Worm (Caenorhabditis elegans): ENCODE measurements around the gene E01G4.5.

Gene E01G4.5

DNA sequence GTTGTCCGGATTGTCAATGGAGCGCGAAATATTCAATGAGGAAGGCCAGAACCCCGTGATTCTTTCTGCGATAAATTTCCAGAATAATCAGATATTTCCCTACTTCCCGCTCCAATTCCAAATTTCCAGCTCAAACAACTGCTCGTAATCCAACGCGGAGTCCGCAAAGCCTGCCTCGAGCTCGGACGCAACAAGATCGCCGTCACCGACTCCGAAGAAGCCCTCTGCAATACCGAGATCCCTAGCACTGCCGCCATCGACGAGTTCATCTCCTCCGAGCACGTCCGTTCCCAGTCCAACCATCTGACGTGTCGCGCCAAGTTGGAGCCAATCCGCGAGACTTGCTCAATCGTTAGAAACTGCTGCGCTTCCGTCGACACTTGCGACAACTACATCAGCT is 12.9 kb downstream of the E01G4.5 start:
- no peak for TF ChIP-seq tbx-8 (GFP tag; optimal IDR thresholded peaks at IDR 0.05)
- TF ChIP-seq blmp-1 (tag; optimal IDR thresholded peaks at IDR 0.05): no peak
- no peak for TF ChIP-seq mls-2 (tag; optimal IDR thresholded peaks at IDR 0.05)
- TF ChIP-seq nhr-76 (tag; optimal IDR thresholded peaks at IDR 0.05): no peak
- TF ChIP-seq ceh-83 (GFP tag; optimal IDR thresholded peaks at IDR 0.05): no peak
- no peak for TF ChIP-seq bed-3 (GFP tag; optimal IDR thresholded peaks at IDR 0.05)
- no peak for TF ChIP-seq ham-2 (GFP tag; optimal IDR thresholded peaks at IDR 0.05)
- TF ChIP-seq ces-1 (GFP tag; optimal IDR thresholded peaks at IDR 0.05): no peak
- TF ChIP-seq M03D4.4 (tag; optimal IDR thresholded peaks at IDR 0.05): no peak
- no peak for TF ChIP-seq nhr-237 (tag; optimal IDR thresholded peaks at IDR 0.05)
- TF ChIP-seq sptf-1 (tag; optimal IDR thresholded peaks at IDR 0.05): no peak
- TF ChIP-seq sem-2 (GFP tag; optimal IDR thresholded peaks at IDR 0.05): no peak
- TF ChIP-seq unc-62 (GFP tag; optimal IDR thresholded peaks at IDR 0.05): no peak

DNA sequence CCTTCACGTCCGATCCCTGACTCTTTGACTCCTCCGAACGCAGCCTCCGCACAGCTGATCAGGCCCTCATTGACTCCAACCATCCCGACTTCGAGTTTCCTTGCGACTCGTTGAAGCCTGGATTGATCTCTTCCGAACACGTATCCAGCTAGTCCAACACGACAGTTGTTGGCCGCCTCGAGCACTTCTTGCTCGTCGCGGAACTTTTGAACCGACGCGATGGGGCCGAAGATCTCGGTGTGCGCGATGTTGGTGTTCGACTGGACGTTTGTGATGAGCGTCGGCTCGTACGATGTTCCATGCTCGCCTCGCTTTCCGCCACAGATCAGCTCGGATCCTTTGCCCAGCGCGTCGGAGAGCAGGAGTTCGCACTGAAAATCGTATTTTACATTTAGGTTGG is 15.4 kb downstream of the E01G4.5 start:
- TF ChIP-seq nhr-28 (tag; optimal IDR thresholded peaks at IDR 0.05) (no peak), mls-2 (tag; optimal IDR thresholded peaks at IDR 0.05) (no peak), cnd-1 (tag; optimal IDR thresholded peaks at IDR 0.05) (no peak), elt-3 (tag; optimal IDR thresholded peaks at IDR 0.05) (no peak), ceh-39 (tag; optimal IDR thresholded peaks at IDR 0.05) (no peak), unc-39 (tag; optimal IDR thresholded peaks at IDR 0.05) (no peak)

DNA sequence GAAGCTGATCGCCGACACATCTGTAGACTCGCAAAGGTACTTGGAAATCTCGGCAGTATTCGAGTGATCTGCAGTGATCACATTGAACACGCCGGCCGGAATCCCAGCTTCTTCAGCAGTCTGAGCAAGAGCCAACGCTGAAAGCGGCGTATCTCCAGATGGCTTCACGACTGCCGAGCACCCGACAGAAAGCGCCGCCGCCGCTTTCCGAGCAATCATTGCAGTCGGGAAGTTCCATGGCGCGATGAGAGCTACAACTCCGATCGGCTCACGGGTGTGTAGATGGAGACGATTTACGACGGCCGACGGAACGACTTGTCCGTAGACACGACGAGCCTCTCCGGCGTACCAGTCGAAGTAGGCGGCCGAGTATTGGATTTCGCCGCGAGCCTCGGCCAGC is 17.7 kb downstream of the E01G4.5 start:
- TF ChIP-seq mls-2 (tag; optimal IDR thresholded peaks at IDR 0.05): no peak
- TF ChIP-seq lin-32 (GFP tag; optimal IDR thresholded peaks at IDR 0.05): no peak
- TF ChIP-seq mep-1 (tag; optimal IDR thresholded peaks at IDR 0.05): no peak
- TF ChIP-seq blmp-1 (tag; optimal IDR thresholded peaks at IDR 0.05): no peak
- no peak for TF ChIP-seq ceh-83 (GFP tag; optimal IDR thresholded peaks at IDR 0.05)
- no peak for TF ChIP-seq nhr-28 (tag; optimal IDR thresholded peaks at IDR 0.05)
- no peak for TF ChIP-seq zip-8 (tag; optimal IDR thresholded peaks at IDR 0.05)
- TF ChIP-seq hlh-1 (tag; optimal IDR thresholded peaks at IDR 0.05): no peak
- TF ChIP-seq elt-3 (tag; optimal IDR thresholded peaks at IDR 0.05): no peak
- TF ChIP-seq cnd-1 (tag; optimal IDR thresholded peaks at IDR 0.05): no peak
- no peak for TF ChIP-seq lsy-2 (tag; optimal IDR thresholded peaks at IDR 0.05)
- no peak for TF ChIP-seq ham-2 (GFP tag; optimal IDR thresholded peaks at IDR 0.05)
- TF ChIP-seq pha-4 (tag; optimal IDR thresholded peaks at IDR 0.05): no peak
- no peak for TF ChIP-seq nhr-76 (tag; optimal IDR thresholded peaks at IDR 0.05)
- no peak for TF ChIP-seq ces-1 (GFP tag; optimal IDR thresholded peaks at IDR 0.05)
- TF ChIP-seq M03D4.4 (tag; optimal IDR thresholded peaks at IDR 0.05): no peak
- TF ChIP-seq unc-62 (GFP tag; optimal IDR thresholded peaks at IDR 0.05): no peak
- TF ChIP-seq nhr-12 (tag; optimal IDR thresholded peaks at IDR 0.05): no peak
- TF ChIP-seq elt-1 (tag; optimal IDR thresholded peaks at IDR 0.05; ENCODE audit: borderline replicate concordance, insufficient read depth): no peak

DNA sequence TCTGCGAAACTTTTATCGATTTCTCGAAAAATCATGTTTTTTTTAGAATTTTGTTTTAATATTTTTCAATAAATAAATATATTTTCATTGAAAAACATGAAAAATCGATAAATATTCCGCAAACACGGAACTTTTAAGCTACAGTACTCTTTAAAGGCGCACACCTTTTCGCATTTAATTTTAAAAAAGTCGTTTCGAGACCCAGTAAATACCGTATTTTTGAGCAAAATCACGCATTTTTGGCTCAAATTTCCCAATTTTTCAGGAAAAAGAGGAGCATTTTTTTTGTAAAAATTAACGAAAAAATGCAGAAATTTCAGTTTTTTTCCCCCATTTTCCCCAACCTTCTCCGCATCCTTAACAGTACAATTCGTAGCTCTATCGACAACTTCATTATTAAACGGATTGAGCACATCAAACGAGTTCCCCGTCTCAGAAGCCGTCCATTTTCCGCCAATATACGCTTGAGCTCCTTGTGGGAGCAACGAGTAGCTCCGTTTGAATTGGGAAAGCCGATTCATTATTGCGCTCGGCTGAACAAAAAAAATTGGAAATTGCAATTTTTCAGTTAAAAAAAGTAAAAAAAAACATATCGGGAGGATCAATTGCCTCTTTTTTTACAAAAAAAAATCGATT is 19.2 kb downstream of the E01G4.5 start, which contains the start of gene alh-7:
Gene alh-7 (minus strand): TSS at position 533 of the 636 bp plus-strand sequence.
- TF ChIP-seq ceh-39 (tag; optimal IDR thresholded peaks at IDR 0.05) (no peak), nhr-2 (tag; optimal IDR thresholded peaks at IDR 0.05) (no peak), mep-1 (tag; optimal IDR thresholded peaks at IDR 0.05) (no peak)

DNA sequence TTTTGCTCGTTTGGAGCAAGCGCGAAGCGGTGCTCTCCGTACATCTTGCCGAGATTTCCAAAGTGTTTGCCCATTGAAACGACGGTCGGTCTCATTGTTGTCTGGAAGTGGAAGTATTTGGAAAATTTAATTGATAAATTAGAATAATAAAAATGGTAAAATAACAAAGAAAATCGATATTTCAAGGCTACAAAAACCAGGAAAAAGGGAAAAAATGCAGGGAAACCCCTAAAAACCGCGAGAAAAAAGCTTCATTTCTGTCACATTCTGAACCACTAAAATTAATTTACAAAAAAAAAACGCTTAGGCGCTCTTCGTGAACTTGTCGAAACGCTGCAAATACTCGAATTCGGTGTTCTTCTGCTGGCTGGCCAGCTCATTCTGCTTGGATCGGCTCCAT is 20.7 kb downstream of the E01G4.5 start, which contains the start of gene F45H10.2:
Gene F45H10.2 (minus strand): TSS at position 101 of the 400 bp plus-strand sequence.
- TF ChIP-seq unc-120 (tag; optimal IDR thresholded peaks at IDR 0.05; ENCODE audit: poor library complexity, severe bottlenecking) (no peak), unc-39 (tag; optimal IDR thresholded peaks at IDR 0.05) (no peak), nhr-76 (tag; optimal IDR thresholded peaks at IDR 0.05) (no peak), nhr-237 (tag; optimal IDR thresholded peaks at IDR 0.05) (no peak), unc-62 (GFP tag; optimal IDR thresholded peaks at IDR 0.05) (no peak), nhr-28 (tag; optimal IDR thresholded peaks at IDR 0.05) (no peak), blmp-1 (tag; optimal IDR thresholded peaks at IDR 0.05) (no peak)

DNA sequence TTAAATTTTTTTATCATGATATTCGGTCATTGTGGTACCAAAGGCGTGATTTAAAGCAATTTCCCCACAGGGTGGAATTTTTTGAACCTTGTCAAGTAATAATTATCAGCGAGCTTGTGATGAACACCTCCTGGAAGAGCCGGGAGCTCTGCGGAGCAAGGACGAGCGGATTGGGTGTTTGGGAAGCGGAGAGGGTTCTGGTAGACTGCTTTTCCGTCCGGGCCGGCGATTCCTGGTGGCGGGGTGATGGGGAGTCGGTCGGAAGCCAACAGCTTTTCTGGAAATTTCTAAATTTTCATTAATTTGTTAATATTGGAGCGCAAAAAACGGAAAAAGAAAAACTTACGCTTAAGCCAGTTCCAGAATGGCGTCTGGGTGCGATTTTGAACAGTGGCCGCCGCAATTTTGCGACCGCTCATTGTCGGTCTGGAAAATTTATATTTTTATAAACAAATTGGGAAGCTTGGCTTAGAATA is 22.0 kb downstream of the E01G4.5 start, which contains the start of gene ndua-7:
Gene ndua-7 (minus strand): TSS at position 426 of the 476 bp plus-strand sequence.
- TF ChIP-seq elt-1 (tag; optimal IDR thresholded peaks at IDR 0.05; ENCODE audit: borderline replicate concordance, insufficient read depth) (no peak), tbx-8 (GFP tag; optimal IDR thresholded peaks at IDR 0.05) (no peak), lin-32 (GFP tag; optimal IDR thresholded peaks at IDR 0.05) (no peak)
